Fruit fly (Drosophila melanogaster): Measurements from ENCODE around the gene Reph.

The Reph gene

DNA sequence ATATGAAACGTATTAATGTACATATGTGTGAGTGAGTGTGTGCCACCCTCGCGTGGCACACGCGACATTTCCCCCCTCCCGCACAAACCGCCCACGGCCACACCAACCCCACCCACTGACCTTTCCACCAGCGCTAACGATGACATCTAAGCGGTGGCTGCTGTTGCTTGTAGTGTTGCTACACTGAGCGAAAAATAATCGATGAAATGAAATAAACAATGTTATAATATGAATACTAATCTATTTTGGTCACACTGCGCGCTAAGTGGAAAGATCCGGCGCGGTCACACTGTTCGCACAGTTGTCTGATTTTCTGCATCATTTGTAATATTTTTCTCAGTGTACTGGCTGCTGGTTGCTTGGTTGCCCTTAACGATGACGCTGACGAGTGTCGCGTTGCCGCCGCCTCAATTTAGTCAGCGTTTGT lies 28.9 kb downstream of the Reph start (continued):
- TF ChIP-seq CG6765 (GFP tag; optimal IDR thresholded peaks at IDR 0.05): peak; percentile 74
- peak; percentile 96 for TF ChIP-seq CG17361 (GFP tag; IDR thresholded peaks at IDR 0.05)
- TF ChIP-seq CG12236 (GFP tag; optimal IDR thresholded peaks at IDR 0.05): peak; percentile 97
- peak; percentile 93 for TF ChIP-seq CG11398 (GFP tag; optimal IDR thresholded peaks at IDR 0.05)
- TF ChIP-seq H2.0 (GFP tag; IDR thresholded peaks at IDR 0.05): peak; percentile 95
- no peak for TF ChIP-seq vnd (GFP tag; IDR thresholded peaks at IDR 0.05; ENCODE audit: partially characterized antibody)
- peak; percentile 91 for TF ChIP-seq shn (GFP tag; optimal IDR thresholded peaks at IDR 0.05)
- TF ChIP-seq h (optimal IDR thresholded peaks at IDR 0.05): no peak
- TF ChIP-seq CG8388 (GFP tag; optimal IDR thresholded peaks at IDR 0.05): peak; percentile 97
- peak; percentile 75 for TF ChIP-seq Deaf1 (tag; optimal IDR thresholded peaks at IDR 0.05)
- peak in 1 of 2 experiments; percentile 99 for TF ChIP-seq bsh (GFP tag; optimal IDR thresholded peaks at IDR 0.05)
- peak; percentile 95 for TF ChIP-seq nerfin-1 (tag; optimal IDR thresholded peaks at IDR 0.05)
- peak; percentile 91 for TF ChIP-seq Vsx1 (GFP tag; optimal IDR thresholded peaks at IDR 0.05)
- TF ChIP-seq grau (tag; optimal IDR thresholded peaks at IDR 0.05): peak; percentile 93
- no peak for TF ChIP-seq mld (GFP tag; IDR thresholded peaks at IDR 0.05; ENCODE audit: partially characterized antibody)
- peak; percentile 92 for TF ChIP-seq CG17568 (GFP tag; optimal IDR thresholded peaks at IDR 0.05)
- peak; percentile 91 for TF ChIP-seq crc (GFP tag; optimal IDR thresholded peaks at IDR 0.05)
- TF ChIP-seq tio (GFP tag; optimal IDR thresholded peaks at IDR 0.05): peak; percentile 95
- TF ChIP-seq CG3847 (GFP tag; IDR thresholded peaks at IDR 0.05): peak; percentile 87
- TF ChIP-seq rib (GFP tag; IDR thresholded peaks at IDR 0.05): peak; percentile 76
- peak; percentile 61; the same call in 1 of the 2 replicates for TF ChIP-seq CG10321 (GFP tag; IDR thresholded peaks at IDR 0.05)
- TF ChIP-seq sug (tag; optimal IDR thresholded peaks at IDR 0.05): peak; percentile 76
- TF ChIP-seq CoRest (tag; optimal IDR thresholded peaks at IDR 0.05): peak; percentile 96
- TF ChIP-seq CG9817 (tag; optimal IDR thresholded peaks at IDR 0.05): peak; percentile 92
- TF ChIP-seq fd3F (GFP tag; optimal IDR thresholded peaks at IDR 0.05): peak; percentile 69
- peak; percentile 92 for TF ChIP-seq dm (GFP tag; optimal IDR thresholded peaks at IDR 0.05)
- peak; percentile 96 for TF ChIP-seq Gug (GFP tag; IDR thresholded peaks at IDR 0.05)
- TF ChIP-seq CG7357 (GFP tag; IDR thresholded peaks at IDR 0.05): peak; percentile 83
- TF ChIP-seq oc (tag; optimal IDR thresholded peaks at IDR 0.05): peak; percentile 96
- peak; percentile 57 for TF ChIP-seq bigmax (GFP tag; optimal IDR thresholded peaks at IDR 0.05)
- TF ChIP-seq CG13123 (GFP tag; optimal IDR thresholded peaks at IDR 0.05): peak; percentile 93
- peak; percentile 96 for TF ChIP-seq kay (GFP tag; optimal IDR thresholded peaks at IDR 0.05)
- peak; percentile 96 for TF ChIP-seq Abd-B (GFP tag; optimal IDR thresholded peaks at IDR 0.05)
- peak; percentile 87 for TF ChIP-seq Oaz (GFP tag; IDR thresholded peaks at IDR 0.05)
- TF ChIP-seq ATbp (GFP tag; optimal IDR thresholded peaks at IDR 0.05): peak; percentile 98
- TF ChIP-seq jigr1 (GFP tag; IDR thresholded peaks at IDR 0.05): peak; percentile 86; the same call in 2 of the 3 replicates
- TF ChIP-seq CG1233 (GFP tag; optimal IDR thresholded peaks at IDR 0.05): peak; percentile 96
- TF ChIP-seq Hmr (GFP tag; optimal IDR thresholded peaks at IDR 0.05): peak; percentile 89
- peak; percentile 82 for TF ChIP-seq CG6683 (GFP tag; optimal IDR thresholded peaks at IDR 0.05)
- TF ChIP-seq CG4707 (GFP tag; optimal IDR thresholded peaks at IDR 0.05): peak; percentile 95
- TF ChIP-seq CG17612 (GFP tag; IDR thresholded peaks at IDR 0.05): peak; percentile 86
- TF ChIP-seq corto (GFP tag; optimal IDR thresholded peaks at IDR 0.05): no peak
- TF ChIP-seq cg (GFP tag; optimal IDR thresholded peaks at IDR 0.05): peak; percentile 62
- TF ChIP-seq mam (GFP tag; optimal IDR thresholded peaks at IDR 0.05): peak; percentile 93
- TF ChIP-seq CG12104 (GFP tag; optimal IDR thresholded peaks at IDR 0.05): peak; percentile 91
- TF ChIP-seq scrt (GFP tag; optimal IDR thresholded peaks at IDR 0.05): peak; percentile 88
- TF ChIP-seq CG2129 (GFP tag; IDR thresholded peaks at IDR 0.05; ENCODE audit: partially characterized antibody): no peak
- TF ChIP-seq HmgD (GFP tag; optimal IDR thresholded peaks at IDR 0.05): peak; percentile 82
- TF ChIP-seq hbn (GFP tag; IDR thresholded peaks at IDR 0.05; ENCODE audit: partially characterized antibody): no peak
- TF ChIP-seq Lhr (GFP tag; optimal IDR thresholded peaks at IDR 0.05): peak; percentile 97
